Fruit fly (Drosophila melanogaster) whole organism, embryonic: ENCODE measurements around the gene CG10508.

Experiments used
- Ada2b ChIP-seq: fragments of 200-800 bp; sonication (Bioruptor generic); IDR thresholded peaks from 2 replicates; pipeline ENCODE4 v1.3.6; 2022; ENCODE audit warnings: missing biosample characterization, missing genetic modification characterization
- Atf3 ChIP-seq: fragments of 200-800 bp; sonication (Bioruptor generic); optimal IDR thresholded peaks from 3 replicates; lab custom pipeline; 2016; ENCODE audit warnings: missing biosample characterization, missing genetic modification characterization
- Atf6 ChIP-seq: fragments of 200-800 bp; sonication (Bioruptor generic); IDR thresholded peaks from 2 replicates; pipeline ENCODE4 v1.3.6; 2022; ENCODE audit warnings: missing biosample characterization, missing genetic modification characterization
- Awh ChIP-seq: fragments of 200-800 bp; sonication (Bioruptor generic); IDR thresholded peaks from 2 replicates; pipeline ENCODE4, ENCODE4 v1.3.6; 2022; ENCODE audit warnings: missing biosample characterization, missing genetic modification characterization
- CG10147 ChIP-seq: fragments of 200-800 bp; sonication (Bioruptor generic); optimal IDR thresholded peaks from 2 replicates; lab custom pipeline; 2019; ENCODE audit warnings: missing biosample characterization, mild to moderate bottlenecking, missing genetic modification characterization, moderate library complexity
- CG10267 ChIP-seq: fragments of 200-800 bp; sonication (Bioruptor generic); optimal IDR thresholded peaks from 2 replicates; lab custom pipeline; 2018; ENCODE audit warnings: missing biosample characterization, mild to moderate bottlenecking, missing genetic modification characterization, moderate library complexity
- CG11398 ChIP-seq: fragments of 200-800 bp; sonication (Bioruptor generic); optimal IDR thresholded peaks from 2 replicates; lab custom pipeline; 2016; ENCODE audit warnings: missing biosample characterization, missing genetic modification characterization
- CG11696 ChIP-seq: fragments of 200-800 bp; sonication (Bioruptor generic); IDR thresholded peaks from 2 replicates; pipeline ENCODE4 v1.3.6; 2022; ENCODE audit warnings: missing biosample characterization, missing genetic modification characterization
- CG12155 ChIP-seq: fragments of 200-800 bp; sonication (Bioruptor generic); optimal IDR thresholded peaks from 3 replicates; lab custom pipeline; 2016; ENCODE audit warnings: missing biosample characterization, missing genetic modification characterization
- CG12299 ChIP-seq: fragments of 200-800 bp; sonication (Bioruptor generic); optimal IDR thresholded peaks from 2 replicates; lab custom pipeline; 2018; ENCODE audit warnings: missing biosample characterization, mild to moderate bottlenecking, missing genetic modification characterization
- CG12391 ChIP-seq: fragments of 200-800 bp; sonication (Bioruptor generic); optimal IDR thresholded peaks from 3 replicates; lab custom pipeline; 2018; ENCODE audit warnings: missing biosample characterization, mild to moderate bottlenecking, missing genetic modification characterization, moderate library complexity
- CG12769 ChIP-seq: fragments of 200-800 bp; sonication (Bioruptor generic); optimal IDR thresholded peaks from 2 replicates; lab custom pipeline; 2019; ENCODE audit warnings: missing biosample characterization, mild to moderate bottlenecking, missing genetic modification characterization, moderate library complexity
- CG13296 ChIP-seq: fragments of 200-800 bp; sonication (Bioruptor generic); optimal IDR thresholded peaks from 3 replicates; lab custom pipeline; 2018; ENCODE audit warnings: missing biosample characterization, mild to moderate bottlenecking, missing genetic modification characterization
- CG14014 ChIP-seq: fragments of 200-800 bp; sonication (Bioruptor generic); IDR thresholded peaks from 2 replicates; pipeline ENCODE4 v1.3.6; 2022; ENCODE audit warnings: missing biosample characterization, missing genetic modification characterization
- CG14710 ChIP-seq: fragments of 200-800 bp; sonication (Bioruptor generic); optimal IDR thresholded peaks from 3 replicates; lab custom pipeline; 2019; ENCODE audit warnings: missing biosample characterization, mild to moderate bottlenecking, missing genetic modification characterization, moderate library complexity
- CG14965 ChIP-seq: fragments of 200-800 bp; sonication (Bioruptor generic); optimal IDR thresholded peaks from 2 replicates; lab custom pipeline; 2016; ENCODE audit warnings: missing biosample characterization, missing genetic modification characterization, borderline replicate concordance
- CG1603 ChIP-seq: fragments of 200-800 bp; sonication (Bioruptor generic); optimal IDR thresholded peaks from 2 replicates; lab custom pipeline; 2019; ENCODE audit warnings: missing biosample characterization, mild to moderate bottlenecking, missing genetic modification characterization, moderate library complexity
- CG16779 ChIP-seq: fragments of 200-800 bp; sonication (Bioruptor generic); IDR thresholded peaks from 2 replicates; pipeline ENCODE4 v1.3.6; 2022; ENCODE audit warnings: missing biosample characterization, missing genetic modification characterization
- CG16813 ChIP-seq: fragments of 200-800 bp; sonication (Bioruptor generic); IDR thresholded peaks from 3 replicates; pipeline ENCODE4 v1.3.6; 2022; ENCODE audit warnings: missing biosample characterization, missing genetic modification characterization; ENCODE audit not compliant: partially characterized antibody
- CG17385 ChIP-seq: fragments of 200-800 bp; sonication (Bioruptor generic); optimal IDR thresholded peaks from 3 replicates; lab custom pipeline; 2018; ENCODE audit warnings: missing biosample characterization, mild to moderate bottlenecking, missing genetic modification characterization
- CG30403 ChIP-seq: fragments of 200-800 bp; sonication (Bioruptor generic); optimal IDR thresholded peaks from 3 replicates; lab custom pipeline; 2016; ENCODE audit warnings: missing biosample characterization, missing genetic modification characterization
- CG3281 ChIP-seq: fragments of 200-800 bp; sonication (Bioruptor generic); optimal IDR thresholded peaks from 3 replicates; lab custom pipeline; 2017; ENCODE audit warnings: missing biosample characterization, mild to moderate bottlenecking, missing genetic modification characterization
- CG33557 ChIP-seq: fragments of 200-800 bp; sonication (Bioruptor generic); optimal IDR thresholded peaks from 2 replicates; lab custom pipeline; 2019; ENCODE audit warnings: missing biosample characterization, mild to moderate bottlenecking, missing genetic modification characterization, moderate library complexity
- CG3407 ChIP-seq: fragments of 200-800 bp; sonication (Bioruptor generic); optimal IDR thresholded peaks from 2 replicates; lab custom pipeline; 2018; ENCODE audit warnings: missing biosample characterization, mild to moderate bottlenecking, missing genetic modification characterization
- CG34422 ChIP-seq: fragments of 200-800 bp; sonication (Bioruptor generic); IDR thresholded peaks from 3 replicates; pipeline ENCODE4 v1.3.6; 2022; ENCODE audit warnings: missing biosample characterization, missing genetic modification characterization
- CG3995 ChIP-seq: fragments of 200-800 bp; sonication (Bioruptor generic); optimal IDR thresholded peaks from 3 replicates; lab custom pipeline; 2016; ENCODE audit warnings: missing biosample characterization, missing genetic modification characterization
- CG7786 ChIP-seq: fragments of 200-800 bp; sonication (Bioruptor generic); optimal IDR thresholded peaks from 2 replicates; lab custom pipeline; 2016; ENCODE audit warnings: missing biosample characterization, missing genetic modification characterization
- CG7987 ChIP-seq: fragments of 200-800 bp; sonication (Bioruptor generic); optimal IDR thresholded peaks from 2 replicates; lab custom pipeline; 2018; ENCODE audit warnings: missing biosample characterization, mild to moderate bottlenecking, missing genetic modification characterization, moderate library complexity
- CG9609 ChIP-seq: fragments of 200-800 bp; sonication (Bioruptor generic); optimal IDR thresholded peaks from 3 replicates; lab custom pipeline; 2016; ENCODE audit warnings: missing biosample characterization, missing genetic modification characterization
- Dip3 ChIP-seq: fragments of 200-800 bp; sonication (Bioruptor generic); optimal IDR thresholded peaks from 3 replicates; lab custom pipeline; 2016; ENCODE audit warnings: missing biosample characterization, missing genetic modification characterization
- Fer2 ChIP-seq: fragments of 200-800 bp; sonication (Bioruptor generic); optimal IDR thresholded peaks from 2 replicates; lab custom pipeline; 2018; ENCODE audit warnings: missing biosample characterization, mild to moderate bottlenecking, missing genetic modification characterization, moderate library complexity
- HmgZ ChIP-seq: fragments of 200-800 bp; sonication (Bioruptor generic); optimal IDR thresholded peaks from 2 replicates; lab custom pipeline; 2018; ENCODE audit warnings: missing biosample characterization, mild to moderate bottlenecking, missing genetic modification characterization
- Hsf ChIP-seq: fragments of 200-800 bp; sonication (Bioruptor generic); optimal IDR thresholded peaks from 3 replicates; lab custom pipeline; 2016; ENCODE audit warnings: missing biosample characterization, missing genetic modification characterization
- Max ChIP-seq: fragments of 200-800 bp; sonication (Bioruptor generic); optimal IDR thresholded peaks from 2 replicates; lab custom pipeline; 2016; ENCODE audit warnings: missing biosample characterization, mild to moderate bottlenecking, missing genetic modification characterization
- Myb ChIP-seq: fragments of 200-800 bp; sonication (Bioruptor generic); optimal IDR thresholded peaks from 2 replicates; lab custom pipeline; 2016; ENCODE audit warnings: missing biosample characterization, missing genetic modification characterization
- Nf-YA ChIP-seq: fragments of 200-800 bp; sonication (Bioruptor generic); IDR thresholded peaks from 2 replicates; pipeline ENCODE4 v1.3.6; 2022; ENCODE audit warnings: missing biosample characterization, missing genetic modification characterization
- Poxn ChIP-seq: fragments of 200-800 bp; sonication (Bioruptor generic); IDR thresholded peaks from 2 replicates; pipeline ENCODE4 v1.3.6; 2022; ENCODE audit warnings: missing biosample characterization, missing genetic modification characterization
- Ssrp ChIP-seq: fragments of 200-800 bp; sonication (Bioruptor generic); optimal IDR thresholded peaks from 2 replicates; lab custom pipeline; 2018; ENCODE audit warnings: missing biosample characterization, mild to moderate bottlenecking, missing genetic modification characterization, moderate library complexity
- Usf ChIP-seq: fragments of 200-800 bp; sonication (Bioruptor generic); optimal IDR thresholded peaks from 2 replicates; lab custom pipeline; 2017; ENCODE audit warnings: missing genotype, missing biosample characterization, missing genetic modification characterization
- ac ChIP-seq: fragments of 200-800 bp; sonication (Bioruptor generic); optimal IDR thresholded peaks from 3 replicates; lab custom pipeline; 2017; ENCODE audit warnings: missing biosample characterization, mild to moderate bottlenecking, missing genetic modification characterization
- ap ChIP-seq: fragments of 200-800 bp; sonication (Bioruptor generic); IDR thresholded peaks from 2 replicates; pipeline ENCODE4 v1.3.6; 2022; ENCODE audit warnings: missing biosample characterization, missing genetic modification characterization
- ara ChIP-seq: fragments of 200-800 bp; sonication (Bioruptor generic); IDR thresholded peaks from 2 replicates; pipeline ENCODE4 v1.3.6; 2022; ENCODE audit warnings: missing biosample characterization, missing genetic modification characterization
- cato ChIP-seq: fragments of 200-800 bp; sonication (Bioruptor generic); optimal IDR thresholded peaks from 2 replicates; lab custom pipeline; 2016; ENCODE audit warnings: missing biosample characterization, missing genetic modification characterization, borderline replicate concordance
- cg ChIP-seq: fragments of 200-800 bp; sonication (Bioruptor generic); optimal IDR thresholded peaks from 3 replicates; lab custom pipeline; 2019; ENCODE audit warnings: missing biosample characterization, mild to moderate bottlenecking, missing genetic modification characterization, moderate library complexity
- nerfin-2 ChIP-seq: fragments of 200-800 bp; sonication (Bioruptor generic); IDR thresholded peaks from 2 replicates; pipeline ENCODE4 v1.3.6; 2022; ENCODE audit warnings: missing biosample characterization, missing genetic modification characterization; ENCODE audit not compliant: partially characterized antibody
- ro ChIP-seq: fragments of 200-800 bp; sonication (Bioruptor generic); IDR thresholded peaks from 2 replicates; pipeline ENCODE4 v1.3.6; 2022; ENCODE audit warnings: missing biosample characterization, missing genetic modification characterization
- slp2 ChIP-seq: fragments of 200-800 bp; sonication (Bioruptor generic); optimal IDR thresholded peaks from 2 replicates; lab custom pipeline; 2016; ENCODE audit warnings: missing biosample characterization, missing genetic modification characterization
- so ChIP-seq: fragments of 200-800 bp; sonication (Bioruptor generic); IDR thresholded peaks from 3 replicates; pipeline ENCODE4 v1.3.6; 2022; ENCODE audit warnings: missing biosample characterization, missing genetic modification characterization
- tgo ChIP-seq: fragments of 200-800 bp; sonication (Bioruptor generic); IDR thresholded peaks from 3 replicates; pipeline ENCODE4 v1.3.6; 2022; ENCODE audit warnings: missing biosample characterization, missing genetic modification characterization
- ttk ChIP-seq: fragments of 200-800 bp; sonication (Bioruptor generic); IDR thresholded peaks from 2 replicates; pipeline ENCODE4 v2.1.2; 2022; ENCODE audit warnings: missing biosample characterization, missing genetic modification characterization
- zfh1 ChIP-seq: fragments of 200-800 bp; sonication (Bioruptor generic); IDR thresholded peaks from 3 replicates; pipeline ENCODE4 v1.3.6; 2022; ENCODE audit warnings: missing biosample characterization, missing genetic modification characterization
- zfh2 ChIP-seq: fragments of 200-800 bp; sonication (Bioruptor generic); optimal IDR thresholded peaks from 2 replicates; lab custom pipeline; 2016; ENCODE audit warnings: missing biosample characterization, missing genetic modification characterization

CG10508 gene

DNA sequence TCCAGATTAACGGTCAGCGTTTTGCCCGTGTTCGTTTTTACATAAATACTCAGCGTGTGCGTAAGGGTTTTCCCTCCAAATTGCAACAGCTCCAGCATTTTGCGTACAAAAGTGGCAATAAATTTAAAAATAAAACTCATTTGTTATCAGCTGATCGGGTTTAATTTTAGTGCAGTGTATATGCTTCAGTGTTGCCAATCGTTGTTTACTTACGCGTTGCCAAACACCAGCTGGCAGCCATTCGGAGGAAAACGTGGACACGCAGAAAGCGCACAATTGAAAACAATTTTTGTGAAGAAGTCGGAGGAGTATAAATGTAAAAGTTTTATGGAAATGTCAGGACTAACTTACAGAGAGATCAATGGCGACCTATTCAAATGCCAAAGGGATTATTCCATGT is 13.5 kb upstream of the CG10508 start, which contains the start of the genes Targ3 and park (continued):
- TF ChIP-seq cg (GFP tag; lab: Kevin White, UChicago) (no peak), Ada2b (GFP tag; lab: Robert Waterston, UW) (no peak), Ssrp (tag; lab: Kevin White, UChicago) (no peak), CG11696 (no peak), Myb (peak; percentile 49), ttk (GFP tag; lab: Robert Waterston, UW) (no peak), CG10147 (GFP tag; lab: Kevin White, UChicago) (no peak), CG1603 (tag; lab: Kevin White, UChicago) (peak; percentile 68), CG12391 (no peak), CG14014 (GFP tag; lab: Robert Waterston, UW) (no peak), HmgZ (tag; lab: Kevin White, UChicago) (peak; percentile 48), CG3995 (GFP tag; lab: Kevin White, UChicago) (no peak), CG14710 (tag; lab: Kevin White, UChicago) (peak; percentile 15), CG3281 (GFP tag; lab: Kevin White, UChicago) (no peak), Fer2 (no peak), Usf (no peak), Hsf (GFP tag; lab: Kevin White, UChicago) (peak; percentile 56), nerfin-2 (GFP tag; lab: Robert Waterston, UW) (no peak), CG34422 (GFP tag; lab: Robert Waterston, UW) (no peak), Dip3 (GFP tag; lab: Kevin White, UChicago) (no peak), slp2 (GFP tag; lab: Kevin White, UChicago) (no peak), CG30403 (GFP tag; lab: Kevin White, UChicago) (peak; percentile 17), ap (GFP tag; lab: Robert Waterston, UW) (no peak), CG11398 (GFP tag; lab: Kevin White, UChicago) (peak; percentile 17), Poxn (GFP tag; lab: Robert Waterston, UW) (no peak), ro (no peak), tgo (no peak), ara (GFP tag; lab: Robert Waterston, UW) (no peak), CG16813 (GFP tag; lab: Robert Waterston, UW) (no peak), zfh2 (peak; percentile 55), ac (GFP tag; lab: Kevin White, UChicago) (no peak), CG7786 (GFP tag; lab: Kevin White, UChicago) (peak; percentile 43), Awh (GFP tag; lab: Robert Waterston, UW) (no peak), CG9609 (peak; percentile 43), Atf6 (GFP tag; lab: Robert Waterston, UW) (no peak), CG10267 (tag; lab: Kevin White, UChicago) (peak; percentile 31), Atf3 (GFP tag; lab: Kevin White, UChicago) (no peak), CG33557 (GFP tag; lab: Kevin White, UChicago) (no peak), CG12769 (tag; lab: Kevin White, UChicago) (peak; percentile 57), CG17385 (GFP tag; lab: Kevin White, UChicago) (peak; percentile 45), Max (GFP tag; lab: Kevin White, UChicago) (no peak), so (GFP tag; lab: Robert Waterston, UW) (no peak), CG14965 (GFP tag; lab: Kevin White, UChicago) (no peak), CG12155 (GFP tag; lab: Kevin White, UChicago) (peak; percentile 52), CG12299 (tag; lab: Kevin White, UChicago) (no peak), CG16779 (no peak), zfh1 (GFP tag; lab: Robert Waterston, UW) (no peak), cato (GFP tag; lab: Kevin White, UChicago) (no peak), Nf-YA (GFP tag; lab: Robert Waterston, UW) (no peak), CG3407 (GFP tag; lab: Kevin White, UChicago) (no peak), CG13296 (GFP tag; lab: Kevin White, UChicago) (peak; percentile 1), CG7987 (peak; percentile 47)
